Worm (Caenorhabditis elegans): Measurements from ENCODE around the gene M57.1.

ce11 chrIV:3539253-3539652, 7.0 kb downstream of the M57.1 start:
- no peak for TF ChIP-seq ztf-11 (tag; optimal IDR thresholded peaks at IDR 0.05)
- TF ChIP-seq ceh-82 (tag; optimal IDR thresholded peaks at IDR 0.05): no peak
- TF ChIP-seq ztf-4 (tag; optimal IDR thresholded peaks at IDR 0.05): no peak
- no peak for TF ChIP-seq sma-3 (GFP tag; optimal IDR thresholded peaks at IDR 0.05)
- no peak for TF ChIP-seq lin-13 (GFP tag; optimal IDR thresholded peaks at IDR 0.05)
- no peak for TF ChIP-seq nhr-12 (tag; optimal IDR thresholded peaks at IDR 0.05)
- TF ChIP-seq R02D3.7 (tag; optimal IDR thresholded peaks at IDR 0.05): no peak
- TF ChIP-seq dmd-4 (tag; optimal IDR thresholded peaks at IDR 0.05): no peak
